Worm (Caenorhabditis elegans) whole organism, early embryonic: ENCODE data around the gene nep-5.

Experiments
- B0310.2 ChIP-seq: sonication (generic microtip); optimal IDR thresholded peaks from 2 replicates; lab custom pipeline; 2016; ENCODE audit warnings: mild to moderate bottlenecking, missing genetic modification characterization, missing compliant biosample characterization
- F13C5.2 ChIP-seq: sonication (generic microtip); optimal IDR thresholded peaks from 2 replicates; lab custom pipeline; 2017; ENCODE audit warnings: mild to moderate bottlenecking, missing genetic modification characterization, inconsistent platforms, missing compliant biosample characterization
- aly-1 ChIP-seq: sonication (generic microtip); optimal IDR thresholded peaks from 2 replicates; lab custom pipeline; 2016; ENCODE audit warnings: missing genetic modification characterization, missing compliant biosample characterization
- ama-1 ChIP-seq: fragments of 150-350 bp; optimal IDR thresholded peaks from 2 replicates; lab custom pipeline; 2014
- ceh-13 ChIP-seq: fragments of 200-800 bp; sonication (Bioruptor generic); optimal IDR thresholded peaks from 2 replicates; lab custom pipeline; 2018; ENCODE audit warnings: mild to moderate bottlenecking, missing genetic modification characterization, missing compliant biosample characterization
- ceh-36 ChIP-seq: sonication (generic microtip); optimal IDR thresholded peaks from 2 replicates; lab custom pipeline; 2016; ENCODE audit warnings: missing genetic modification characterization, inconsistent platforms, missing compliant biosample characterization
- ets-7 ChIP-seq: sonication (generic microtip); optimal IDR thresholded peaks from 2 replicates; lab custom pipeline; 2016; ENCODE audit warnings: missing genotype, missing genetic modification characterization, missing compliant biosample characterization
- flt-1 ChIP-seq: fragments of 200-800 bp; sonication (Bioruptor generic); IDR thresholded peaks from 2 replicates; pipeline ENCODE4 v1.3.6; 2022; ENCODE audit warnings: missing genetic modification characterization, missing compliant biosample characterization
- hmbx-1 ChIP-seq: sonication (generic microtip); optimal IDR thresholded peaks from 2 replicates; lab custom pipeline; 2016; ENCODE audit warnings: mild to moderate bottlenecking, missing genetic modification characterization, missing compliant biosample characterization
- hmg-4 ChIP-seq: fragments of 200-800 bp; sonication (Bioruptor generic); optimal IDR thresholded peaks from 2 replicates; lab custom pipeline; 2018; ENCODE audit warnings: mild to moderate bottlenecking, missing genetic modification characterization, missing compliant biosample characterization
- hnd-1 ChIP-seq: sonication (generic microtip); optimal IDR thresholded peaks from 2 replicates; lab custom pipeline; 2016; ENCODE audit warnings: missing genetic modification characterization, missing compliant biosample characterization
- pes-1 ChIP-seq: fragments of 200-800 bp; sonication (Bioruptor generic); IDR thresholded peaks from 2 replicates; pipeline ENCODE4 v1.3.6; 2022; ENCODE audit warnings: missing genetic modification reagents, missing genetic modification characterization, missing compliant biosample characterization
- scrt-1 ChIP-seq: fragments of 200-800 bp; sonication (Bioruptor generic); IDR thresholded peaks from 2 replicates; pipeline ENCODE4 v1.3.6; 2022; ENCODE audit warnings: missing genetic modification characterization, missing compliant biosample characterization
- sea-1 ChIP-seq: fragments of 200-800 bp; sonication (Bioruptor generic); conservative IDR thresholded peaks from 2 replicates; pipeline ENCODE4 v1.3.6; 2022; ENCODE audit warnings: missing genetic modification characterization, missing compliant biosample characterization
- tbx-11 ChIP-seq: fragments of 200-800 bp; sonication (Bioruptor generic); IDR thresholded peaks from 2 replicates; pipeline ENCODE4 v1.3.6; 2022; ENCODE audit warnings: missing genetic modification characterization, missing compliant biosample characterization
- tbx-37 ChIP-seq: fragments of 200-800 bp; sonication (Bioruptor generic); conservative IDR thresholded peaks from 2 replicates; pipeline ENCODE4 v1.3.6; 2022; ENCODE audit warnings: missing genetic modification reagents, missing genetic modification characterization, missing compliant biosample characterization
- tra-4 ChIP-seq: sonication (generic microtip); optimal IDR thresholded peaks from 2 replicates; lab custom pipeline; 2017; ENCODE audit warnings: missing genetic modification characterization, missing compliant biosample characterization

The nep-5 gene

DNA sequence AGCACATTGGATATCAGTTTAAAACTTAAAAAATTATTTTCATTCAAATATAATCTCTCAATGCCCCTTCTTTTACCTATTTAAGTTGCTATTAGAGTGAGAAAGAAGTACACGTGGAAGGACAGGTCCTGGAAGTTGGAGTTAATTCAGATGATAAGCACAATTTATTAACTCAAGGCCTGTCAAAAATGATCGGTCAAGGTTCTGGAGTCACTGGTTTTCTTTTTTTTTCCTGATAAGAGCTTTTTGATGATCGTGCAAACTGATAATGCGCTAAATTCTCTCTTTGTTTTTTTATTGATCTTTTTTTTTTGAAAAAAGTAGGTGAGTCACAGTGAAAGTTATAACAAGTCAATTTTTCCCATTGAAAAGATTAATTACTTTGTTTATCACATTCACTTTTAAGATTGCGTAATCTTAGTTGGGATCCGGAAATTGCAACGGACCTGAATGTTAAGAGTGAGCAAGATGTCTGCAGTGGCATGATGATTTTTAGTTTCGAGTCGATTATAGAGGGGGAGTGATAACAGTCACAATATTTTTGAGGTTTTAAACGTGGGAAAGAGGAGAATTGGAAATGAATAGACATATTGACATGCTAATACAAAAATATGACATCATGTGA lies 24.6 kb downstream of the nep-5 start:
- TF ChIP-seq tra-4 (tag; lab: Kevin White, UChicago): no peak
- TF ChIP-seq B0310.2: no peak
- no peak for TF ChIP-seq hnd-1
- TF ChIP-seq hmbx-1 (tag; lab: Kevin White, UChicago): no peak
- TF ChIP-seq scrt-1 (GFP tag; lab: Robert Waterston, UW): no peak
- TF ChIP-seq ceh-13: no peak
- no peak for TF ChIP-seq aly-1 (tag; lab: Kevin White, UChicago)
- no peak for TF ChIP-seq tbx-37 (GFP tag; lab: Robert Waterston, UW)
- no peak for TF ChIP-seq sea-1 (GFP tag; lab: Robert Waterston, UW)
- no peak for TF ChIP-seq ets-7 (tag; lab: Kevin White, UChicago)
- TF ChIP-seq ama-1 (lab: Kevin White, UChicago): no peak

DNA sequence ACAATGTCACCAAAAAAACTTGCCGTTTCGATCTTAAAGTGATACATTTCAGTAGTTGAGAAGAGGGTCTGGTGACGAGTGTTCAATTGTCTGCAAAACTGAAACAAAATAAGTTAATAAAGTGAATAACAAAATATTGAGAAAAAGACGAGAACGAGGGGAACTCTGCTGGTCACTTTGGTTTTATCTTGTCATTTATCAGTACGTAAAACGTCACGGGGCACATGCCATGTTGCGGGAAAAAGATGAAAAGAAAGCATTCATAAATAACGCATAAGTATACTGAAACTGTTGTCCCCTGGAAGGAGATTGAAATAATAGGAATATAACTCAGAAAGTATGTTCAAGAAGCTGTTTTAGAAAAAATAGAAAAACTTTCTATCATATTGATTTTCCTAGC lies 26.9 kb downstream of the nep-5 start, which contains the start of gene sahd-1:
TSS of gene sahd-1 (minus strand) at position 100 of the 400 bp plus-strand sequence.
- TF ChIP-seq B0310.2 (no peak), sea-1 (GFP tag; lab: Robert Waterston, UW) (no peak), tbx-11 (GFP tag; lab: Robert Waterston, UW) (no peak), tra-4 (tag; lab: Kevin White, UChicago) (no peak), tbx-37 (GFP tag; lab: Robert Waterston, UW) (no peak), scrt-1 (GFP tag; lab: Robert Waterston, UW) (no peak), pes-1 (no peak), hmg-4 (no peak), flt-1 (GFP tag; lab: Robert Waterston, UW) (no peak), ceh-13 (no peak), F13C5.2 (tag; lab: Kevin White, UChicago) (no peak), aly-1 (tag; lab: Kevin White, UChicago) (no peak), ceh-36 (no peak), ets-7 (tag; lab: Kevin White, UChicago) (no peak), hmbx-1 (tag; lab: Kevin White, UChicago) (no peak), ama-1 (lab: Kevin White, UChicago) (no peak), hnd-1 (no peak)

- TF ChIP-seq ets-7 (tag; lab: Kevin White, UChicago): no peak
- no peak for TF ChIP-seq sea-1 (GFP tag; lab: Robert Waterston, UW)
- TF ChIP-seq ama-1 (lab: Kevin White, UChicago): no peak
- no peak for TF ChIP-seq aly-1 (tag; lab: Kevin White, UChicago)
- no peak for TF ChIP-seq B0310.2
- no peak for TF ChIP-seq F13C5.2 (tag; lab: Kevin White, UChicago)
Measured at ce11 chrII:5515542-5515941, 27.6 kb downstream of the nep-5 start, which contains the start of gene ZK177.3. TSS of gene ZK177.3 (plus strand) at chrII:5515842.

DNA sequence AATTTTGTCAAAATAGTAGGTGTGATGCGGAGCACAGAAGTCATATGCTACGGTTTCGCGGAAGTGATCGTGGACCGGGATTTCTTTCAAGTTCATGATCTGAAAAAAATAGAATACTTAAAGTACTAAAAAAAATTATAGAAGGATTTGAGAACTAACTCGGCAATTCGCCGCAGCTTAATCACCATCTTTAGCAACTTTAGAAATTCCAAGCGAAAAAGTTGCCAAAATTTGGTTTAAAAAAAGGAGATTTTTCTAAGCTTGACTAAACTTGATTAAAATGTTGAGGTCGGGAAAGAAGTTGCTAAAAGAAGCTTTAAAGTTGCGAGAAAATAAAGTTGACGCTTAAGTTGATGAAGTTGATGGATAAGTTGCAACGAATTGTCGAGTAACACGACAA lies 29.7 kb downstream of the nep-5 start, which contains the start of gene ZK177.9:
TSS of gene ZK177.9 (minus strand) at position 101 of the 400 bp plus-strand sequence.
- TF ChIP-seq ets-7 (tag; lab: Kevin White, UChicago): no peak
- no peak for TF ChIP-seq pes-1
- TF ChIP-seq B0310.2: no peak
- no peak for TF ChIP-seq tbx-11 (GFP tag; lab: Robert Waterston, UW)
- no peak for TF ChIP-seq ama-1 (lab: Kevin White, UChicago)

DNA sequence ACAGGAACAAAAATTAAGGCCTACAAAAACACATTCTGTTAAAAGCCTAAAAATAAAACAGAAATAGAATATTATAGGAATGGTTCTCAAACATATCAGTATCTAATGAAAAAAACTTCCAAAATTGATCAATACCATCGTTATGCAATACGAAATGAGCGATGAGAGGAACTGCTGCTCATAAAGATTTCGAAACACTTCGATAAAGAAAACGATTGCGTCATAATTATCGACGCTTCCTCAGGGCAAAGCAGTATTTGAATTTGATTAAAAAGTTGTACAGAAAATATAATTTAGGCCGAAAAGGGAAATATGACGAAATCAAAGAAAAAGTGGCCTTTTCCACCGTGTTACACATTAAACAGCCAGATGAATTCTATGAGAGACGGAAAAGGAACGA lies 30.1 kb downstream of the nep-5 start:
- no peak for TF ChIP-seq tbx-11 (GFP tag; lab: Robert Waterston, UW)
- TF ChIP-seq ceh-36: no peak
- TF ChIP-seq ets-7 (tag; lab: Kevin White, UChicago): no peak
- no peak for TF ChIP-seq B0310.2
- no peak for TF ChIP-seq ama-1 (lab: Kevin White, UChicago)
- TF ChIP-seq aly-1 (tag; lab: Kevin White, UChicago): no peak
- TF ChIP-seq hmg-4: no peak
- TF ChIP-seq hnd-1: no peak
- TF ChIP-seq tra-4 (tag; lab: Kevin White, UChicago): no peak
- TF ChIP-seq tbx-37 (GFP tag; lab: Robert Waterston, UW): no peak
- TF ChIP-seq pes-1: no peak
- TF ChIP-seq F13C5.2 (tag; lab: Kevin White, UChicago): no peak
- TF ChIP-seq hmbx-1 (tag; lab: Kevin White, UChicago): no peak
- no peak for TF ChIP-seq ceh-13
- no peak for TF ChIP-seq scrt-1 (GFP tag; lab: Robert Waterston, UW)
- TF ChIP-seq flt-1 (GFP tag; lab: Robert Waterston, UW): no peak

ce11 chrII:5518910-5519309 lies 31.0 kb downstream of the nep-5 start, which contains the start of gene ZK177.2:
TSS of gene ZK177.2 (plus strand) at chrII:5519210.
- TF ChIP-seq hmbx-1 (tag; lab: Kevin White, UChicago) (no peak), ets-7 (tag; lab: Kevin White, UChicago) (no peak), F13C5.2 (tag; lab: Kevin White, UChicago) (no peak), ama-1 (lab: Kevin White, UChicago) (no peak), B0310.2 (no peak), ceh-13 (no peak), hmg-4 (no peak), pes-1 (no peak), sea-1 (GFP tag; lab: Robert Waterston, UW) (no peak), scrt-1 (GFP tag; lab: Robert Waterston, UW) (no peak), hnd-1 (no peak), tra-4 (tag; lab: Kevin White, UChicago) (no peak), flt-1 (GFP tag; lab: Robert Waterston, UW) (no peak), aly-1 (tag; lab: Kevin White, UChicago) (no peak), ceh-36 (no peak), tbx-37 (GFP tag; lab: Robert Waterston, UW) (no peak), tbx-11 (GFP tag; lab: Robert Waterston, UW) (no peak)

ce11 chrII:5521411-5521810 lies 33.5 kb downstream of the nep-5 start, which contains the start of gene ZK177.12:
TSS of gene ZK177.12 (plus strand) at chrII:5521711.
- TF ChIP-seq scrt-1 (GFP tag; lab: Robert Waterston, UW) (no peak), hmg-4 (no peak), tbx-11 (GFP tag; lab: Robert Waterston, UW) (no peak), tra-4 (tag; lab: Kevin White, UChicago) (no peak), hmbx-1 (tag; lab: Kevin White, UChicago) (no peak), pes-1 (no peak), ceh-13 (no peak), ama-1 (lab: Kevin White, UChicago) (no peak), hnd-1 (no peak), aly-1 (tag; lab: Kevin White, UChicago) (no peak), ets-7 (tag; lab: Kevin White, UChicago) (no peak), flt-1 (GFP tag; lab: Robert Waterston, UW) (no peak), tbx-37 (GFP tag; lab: Robert Waterston, UW) (no peak)
